Worm (Caenorhabditis elegans): ENCODE results near the gene F55D1.1.
A peak's percentile ranks its signal among the peaks of the same experiment; 100 is the strongest.

ce11 chrX:5467308-5467707, 22.3 kb upstream of the F55D1.1 start:
- TF ChIP-seq athp-1 (tag; optimal IDR thresholded peaks at IDR 0.05) (no peak), egl-44 (GFP tag; IDR thresholded peaks at IDR 0.05) (no peak), ceh-91 (GFP tag; IDR thresholded peaks at IDR 0.05) (no peak), nhr-80 (tag; optimal IDR thresholded peaks at IDR 0.05) (peak; percentile 76)

Measured in whole organism, young adult.